Fruit fly (Drosophila melanogaster) whole organism, embryonic: Measurements from ENCODE around the gene Vsp37A.

Experiments
- BEAF-32 ChIP-seq: fragments of 200-800 bp; sonication (Bioruptor generic); optimal IDR thresholded peaks from 3 replicates; lab custom pipeline; 2017; ENCODE audit warnings: missing biosample characterization, missing genetic modification characterization, mild to moderate bottlenecking, moderate library complexity, missing genetic modification reagents
- CG1024 ChIP-seq: fragments of 200-800 bp; sonication (Bioruptor generic); IDR thresholded peaks from 2 replicates; pipeline ENCODE4 v1.3.6; 2022; ENCODE audit warnings: missing biosample characterization, missing genetic modification characterization
- CG10366 ChIP-seq: fragments of 200-800 bp; sonication (Bioruptor generic); IDR thresholded peaks from 2 replicates; pipeline ENCODE4 v1.3.6; 2022; ENCODE audit warnings: missing biosample characterization, missing genetic modification characterization
- CG10431 ChIP-seq: fragments of 200-800 bp; sonication (Bioruptor generic); optimal IDR thresholded peaks from 3 replicates; lab custom pipeline; 2018; ENCODE audit warnings: missing biosample characterization, mild to moderate bottlenecking, missing genetic modification characterization
- CG11247 ChIP-seq: fragments of 200-800 bp; sonication (Bioruptor generic); IDR thresholded peaks from 2 replicates; pipeline ENCODE4 v1.3.6; 2022; ENCODE audit warnings: missing biosample characterization, missing genetic modification characterization
- CG12155 ChIP-seq: fragments of 200-800 bp; sonication (Bioruptor generic); optimal IDR thresholded peaks from 3 replicates; lab custom pipeline; 2016; ENCODE audit warnings: missing biosample characterization, missing genetic modification characterization
- CG12769 ChIP-seq: fragments of 200-800 bp; sonication (Bioruptor generic); optimal IDR thresholded peaks from 2 replicates; lab custom pipeline; 2019; ENCODE audit warnings: missing biosample characterization, mild to moderate bottlenecking, missing genetic modification characterization, moderate library complexity
- CG13624 ChIP-seq: fragments of 200-800 bp; sonication (Bioruptor generic); optimal IDR thresholded peaks from 2 replicates; lab custom pipeline; 2016; ENCODE audit warnings: missing biosample characterization, missing genetic modification characterization
- CG14860 ChIP-seq: fragments of 200-800 bp; sonication (Bioruptor generic); IDR thresholded peaks from 3 replicates; pipeline ENCODE4 v1.3.6; 2022; ENCODE audit warnings: missing biosample characterization, missing genetic modification characterization; ENCODE audit not compliant: partially characterized antibody
- CG15073 ChIP-seq: fragments of 200-800 bp; sonication (Bioruptor generic); optimal IDR thresholded peaks from 2 replicates; lab custom pipeline; 2016; ENCODE audit warnings: missing biosample characterization, missing genetic modification characterization
- CG15601 ChIP-seq: fragments of 200-800 bp; sonication (Bioruptor generic); optimal IDR thresholded peaks from 3 replicates; lab custom pipeline; 2019; ENCODE audit warnings: missing biosample characterization, mild to moderate bottlenecking, missing genetic modification characterization, moderate library complexity
- CG18011 ChIP-seq: fragments of 200-800 bp; sonication (Bioruptor generic); optimal IDR thresholded peaks from 2 replicates; lab custom pipeline; 2017; ENCODE audit warnings: missing biosample characterization, missing genetic modification characterization, mild to moderate bottlenecking, moderate library complexity, missing genotype
- CG18476 ChIP-seq: fragments of 200-800 bp; sonication (Bioruptor generic); optimal IDR thresholded peaks from 2 replicates; lab custom pipeline; 2016; ENCODE audit warnings: missing biosample characterization, mild to moderate bottlenecking, missing genetic modification characterization
- CG2120 ChIP-seq: fragments of 200-800 bp; sonication (Bioruptor generic); optimal IDR thresholded peaks from 3 replicates; lab custom pipeline; 2016; ENCODE audit warnings: missing biosample characterization, missing genetic modification characterization
- CG31224 ChIP-seq: fragments of 200-800 bp; sonication (Bioruptor generic); IDR thresholded peaks from 2 replicates; pipeline ENCODE4 v1.3.6; 2022; ENCODE audit warnings: missing biosample characterization, missing genetic modification characterization
- CG4707 ChIP-seq: fragments of 200-800 bp; sonication (Bioruptor generic); optimal IDR thresholded peaks from 2 replicates; lab custom pipeline; 2018; ENCODE audit warnings: missing biosample characterization, mild to moderate bottlenecking, missing genetic modification characterization, moderate library complexity
- CG6683 ChIP-seq: fragments of 200-800 bp; sonication (Bioruptor generic); optimal IDR thresholded peaks from 2 replicates; lab custom pipeline; 2017; ENCODE audit warnings: missing biosample characterization, mild to moderate bottlenecking, missing genetic modification characterization, missing genetic modification reagents
- CG7839 ChIP-seq: fragments of 200-800 bp; sonication (Bioruptor generic); optimal IDR thresholded peaks from 3 replicates; lab custom pipeline; 2018; ENCODE audit warnings: missing biosample characterization, mild to moderate bottlenecking, missing genetic modification characterization, moderate library complexity
- CG8478 ChIP-seq: fragments of >200 bp; optimal IDR thresholded peaks from 2 replicates; lab custom pipeline; 2018
- CG8765 ChIP-seq: fragments of 200-800 bp; sonication (Bioruptor generic); IDR thresholded peaks from 2 replicates; pipeline ENCODE4 v1.3.6; 2022; ENCODE audit warnings: missing biosample characterization, missing genetic modification characterization
- CG9932 ChIP-seq: fragments of 200-800 bp; sonication (Bioruptor generic); IDR thresholded peaks from 2 replicates; pipeline ENCODE4 v1.3.6; 2022; ENCODE audit warnings: missing biosample characterization, missing genetic modification characterization
- Chrac-16 ChIP-seq: fragments of 200-800 bp; sonication (Bioruptor generic); optimal IDR thresholded peaks from 3 replicates; lab custom pipeline; 2016; ENCODE audit warnings: missing biosample characterization, missing genetic modification characterization
- CrebB ChIP-seq: fragments of 200-800 bp; sonication (Bioruptor generic); optimal IDR thresholded peaks from 3 replicates; lab custom pipeline; 2018; ENCODE audit warnings: missing biosample characterization, mild to moderate bottlenecking, missing genetic modification characterization
- Deaf1 ChIP-seq: fragments of 200-800 bp; optimal IDR thresholded peaks from 3 replicates; lab custom pipeline; 2019; ENCODE audit warnings: missing biosample characterization, mild to moderate bottlenecking, missing genetic modification characterization, moderate library complexity
- Hmx ChIP-seq: fragments of 200-800 bp; sonication (Bioruptor generic); optimal IDR thresholded peaks from 2 replicates; lab custom pipeline; 2016; ENCODE audit warnings: missing biosample characterization, missing genetic modification characterization
- Hr3 ChIP-seq: fragments of 200-800 bp; sonication (Bioruptor generic); optimal IDR thresholded peaks from 3 replicates; lab custom pipeline; 2016; ENCODE audit warnings: missing biosample characterization, missing genetic modification characterization
- Nf-YC ChIP-seq: fragments of 200-800 bp; optimal IDR thresholded peaks from 3 replicates; lab custom pipeline; 2019; ENCODE audit warnings: missing biosample characterization, mild to moderate bottlenecking, missing genetic modification characterization, moderate library complexity
- Rfx ChIP-seq: fragments of 200-800 bp; sonication (Bioruptor generic); IDR thresholded peaks from 2 replicates; pipeline ENCODE4 v1.3.6; 2022; ENCODE audit warnings: missing biosample characterization, missing genetic modification characterization
- Rx ChIP-seq: fragments of 200-800 bp; sonication (Bioruptor generic); IDR thresholded peaks from 2 replicates; pipeline ENCODE4 v1.3.6; 2022; ENCODE audit warnings: missing biosample characterization, missing genetic modification characterization
- Usf ChIP-seq: fragments of 200-800 bp; sonication (Bioruptor generic); optimal IDR thresholded peaks from 2 replicates; lab custom pipeline; 2017; ENCODE audit warnings: missing genotype, missing biosample characterization, missing genetic modification characterization
- ase ChIP-seq: fragments of 200-800 bp; sonication (Bioruptor generic); IDR thresholded peaks from 3 replicates; pipeline ENCODE4 v1.3.6; 2022; ENCODE audit warnings: missing biosample characterization, missing genetic modification characterization
- ato ChIP-seq: fragments of 200-800 bp; sonication (Bioruptor generic); IDR thresholded peaks from 2 replicates; pipeline ENCODE4 v1.3.6; 2022; ENCODE audit warnings: missing biosample characterization, missing genetic modification characterization; ENCODE audit not compliant: partially characterized antibody
- bbx ChIP-seq: fragments of 200-800 bp; sonication (Bioruptor generic); IDR thresholded peaks from 2 replicates; pipeline ENCODE4 v1.3.6; 2022; ENCODE audit warnings: missing biosample characterization, missing genetic modification characterization; ENCODE audit not compliant: partially characterized antibody
- crol ChIP-seq: fragments of 200-800 bp; sonication (Bioruptor generic); IDR thresholded peaks from 2 replicates; pipeline ENCODE4 v1.3.6; 2022; ENCODE audit warnings: missing biosample characterization, missing genetic modification characterization
- da ChIP-seq: fragments of 200-800 bp; sonication (Bioruptor generic); optimal IDR thresholded peaks from 2 replicates; lab custom pipeline; 2016; ENCODE audit warnings: missing biosample characterization, missing genetic modification characterization
- dmrt11E ChIP-seq: fragments of 200-800 bp; sonication (Bioruptor generic); optimal IDR thresholded peaks from 3 replicates; lab custom pipeline; 2018; ENCODE audit warnings: missing biosample characterization, mild to moderate bottlenecking, missing genetic modification characterization, moderate library complexity
- dmrt99B ChIP-seq: fragments of 200-800 bp; sonication (Bioruptor generic); optimal IDR thresholded peaks from 2 replicates; lab custom pipeline; 2018; ENCODE audit warnings: missing biosample characterization, mild to moderate bottlenecking, missing genetic modification characterization, moderate library complexity
- eve ChIP-seq, 2 experiments: fragments of >200 bp; optimal IDR thresholded peaks; 2 replicates each; lab custom pipeline; 2017; ENCODE audit warnings: missing biosample characterization in 2 of 2, missing genetic modification characterization in 2 of 2
- ftz-f1 ChIP-seq: fragments of 200-800 bp; sonication (Bioruptor generic); optimal IDR thresholded peaks from 2 replicates; lab custom pipeline; 2016; ENCODE audit warnings: missing biosample characterization, missing genetic modification characterization
- gfzf ChIP-seq: fragments of 200-800 bp; sonication (Bioruptor generic); optimal IDR thresholded peaks from 2 replicates; lab custom pipeline; 2016; ENCODE audit warnings: missing biosample characterization, mild to moderate bottlenecking, missing genetic modification characterization, moderate library complexity
- ham ChIP-seq: fragments of 200-800 bp; sonication (Bioruptor generic); IDR thresholded peaks from 2 replicates; pipeline ENCODE4 v1.3.6; 2022; ENCODE audit warnings: missing biosample characterization, missing genetic modification characterization
- inv ChIP-seq: fragments of 200-800 bp; sonication (Bioruptor generic); IDR thresholded peaks from 2 replicates; pipeline ENCODE4 v1.3.6; 2022; ENCODE audit warnings: missing biosample characterization, missing genetic modification characterization; ENCODE audit not compliant: partially characterized antibody
- lilli ChIP-seq: fragments of 200-800 bp; sonication (Bioruptor generic); optimal IDR thresholded peaks from 3 replicates; lab custom pipeline; 2016; ENCODE audit warnings: missing biosample characterization, missing genetic modification characterization
- maf-S ChIP-seq: fragments of 200-800 bp; sonication (Bioruptor generic); optimal IDR thresholded peaks from 2 replicates; lab custom pipeline; 2016; ENCODE audit warnings: missing biosample characterization, missing genetic modification characterization
- mam ChIP-seq: fragments of 200-800 bp; sonication (Bioruptor generic); optimal IDR thresholded peaks from 3 replicates; lab custom pipeline; 2016; ENCODE audit warnings: missing biosample characterization, missing genetic modification characterization
- oc ChIP-seq: fragments of 200-800 bp; sonication (Bioruptor generic); optimal IDR thresholded peaks from 2 replicates; lab custom pipeline; 2018; ENCODE audit warnings: missing biosample characterization, mild to moderate bottlenecking, missing genetic modification characterization, moderate library complexity
- onecut ChIP-seq: fragments of 200-800 bp; sonication (Bioruptor generic); IDR thresholded peaks from 2 replicates; pipeline ENCODE4 v1.3.6; 2022; ENCODE audit warnings: missing biosample characterization, missing genetic modification characterization
- run ChIP-seq: fragments of 200-800 bp; sonication (Bioruptor generic); optimal IDR thresholded peaks from 3 replicates; lab custom pipeline; 2018; ENCODE audit warnings: missing biosample characterization, mild to moderate bottlenecking, missing genetic modification characterization
- sim ChIP-seq: fragments of 200-800 bp; sonication (Bioruptor generic); IDR thresholded peaks from 2 replicates; pipeline ENCODE4 v1.3.6; 2022; ENCODE audit warnings: missing biosample characterization, missing genetic modification characterization
- tap ChIP-seq: fragments of 200-800 bp; optimal IDR thresholded peaks from 3 replicates; lab custom pipeline; 2019; ENCODE audit warnings: missing biosample characterization, mild to moderate bottlenecking, missing genetic modification characterization, moderate library complexity
- unpg ChIP-seq: fragments of 200-800 bp; sonication (Bioruptor generic); optimal IDR thresholded peaks from 3 replicates; lab custom pipeline; 2018; ENCODE audit warnings: missing biosample characterization, mild to moderate bottlenecking, missing genetic modification characterization, moderate library complexity
- vvl ChIP-seq: fragments of 200-800 bp; sonication (Bioruptor generic); IDR thresholded peaks from 2 replicates; pipeline ENCODE4 v1.3.6; 2022; ENCODE audit warnings: missing biosample characterization, missing genetic modification characterization
- wor ChIP-seq: fragments of 200-800 bp; sonication (Bioruptor generic); IDR thresholded peaks from 2 replicates; pipeline ENCODE4 v1.3.6; 2022; ENCODE audit warnings: missing biosample characterization, missing genetic modification characterization

Gene Vsp37A

DNA sequence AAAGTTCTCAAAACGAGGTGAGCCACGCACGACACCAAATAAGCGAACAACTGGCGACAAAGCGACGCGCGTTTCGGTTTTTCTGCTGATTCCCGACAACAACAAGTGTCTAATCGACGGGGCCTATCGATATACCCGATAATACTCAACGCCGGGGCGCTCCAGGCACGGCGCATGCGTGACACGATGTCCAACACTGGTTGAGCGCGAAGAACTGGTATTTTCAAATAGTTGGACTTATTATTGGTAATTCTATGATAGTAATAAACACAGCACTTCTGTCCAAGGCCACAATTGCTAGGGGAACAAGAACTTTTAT, 3.9 kb upstream of the Vsp37A start (continued):
- TF ChIP-seq da (GFP tag; lab: Kevin White, UChicago) (no peak), Deaf1 (peak; percentile 62), CG18476 (no peak), maf-S (GFP tag; lab: Kevin White, UChicago) (no peak), CG12155 (no peak), dmrt11E (no peak), run (tag; lab: Kevin White, UChicago) (no peak), CG9932 (GFP tag; lab: Robert Waterston, UW) (peak; percentile 48), unpg (no peak), ato (GFP tag; lab: Robert Waterston, UW) (peak; percentile 74), gfzf (GFP tag; lab: Kevin White, UChicago) (peak; percentile 37), ftz-f1 (peak; percentile 3), Rx (GFP tag; lab: Robert Waterston, UW) (no peak), ham (GFP tag; lab: Robert Waterston, UW) (no peak), Usf (GFP tag; lab: Kevin White, UChicago) (no peak), CG12769 (tag; lab: Kevin White, UChicago) (peak; percentile 61), wor (GFP tag; lab: Robert Waterston, UW) (no peak), CG8765 (GFP tag; lab: Robert Waterston, UW) (no peak), Chrac-16 (GFP tag; lab: Kevin White, UChicago) (no peak), CG11247 (GFP tag; lab: Robert Waterston, UW) (no peak), CG10431 (no peak), bbx (peak; percentile 88), lilli (peak; percentile 42), BEAF-32 (GFP tag; lab: Kevin White, UChicago) (peak; percentile 84), CG4707 (GFP tag; lab: Kevin White, UChicago) (no peak), Hmx (GFP tag; lab: Kevin White, UChicago) (no peak), oc (tag; lab: Kevin White, UChicago) (no peak), CG15601 (tag; lab: Kevin White, UChicago) (no peak), Rfx (GFP tag; lab: Robert Waterston, UW) (peak; percentile 50), dmrt99B (tag; lab: Kevin White, UChicago) (no peak), CG15073 (GFP tag; lab: Kevin White, UChicago) (no peak), CG2120 (GFP tag; lab: Kevin White, UChicago) (peak; percentile 15), Nf-YC (no peak), CG8478 (lab: Kevin White, UChicago) (no peak), CG18011 (GFP tag; lab: Kevin White, UChicago) (no peak), mam (GFP tag; lab: Kevin White, UChicago) (no peak), ase (no peak), vvl (GFP tag; lab: Robert Waterston, UW) (no peak), CG6683 (GFP tag; lab: Kevin White, UChicago) (no peak), CG31224 (GFP tag; lab: Robert Waterston, UW) (no peak), CG10366 (GFP tag; lab: Robert Waterston, UW) (no peak), CG14860 (peak; percentile 53; the same call in 2 of the 3 replicates), crol (GFP tag; lab: Robert Waterston, UW) (no peak), CG7839 (tag; lab: Kevin White, UChicago) (no peak), sim (GFP tag; lab: Robert Waterston, UW) (no peak), inv (GFP tag; lab: Robert Waterston, UW) (peak; percentile 75), CG13624 (peak; percentile 26), CG1024 (GFP tag; lab: Robert Waterston, UW) (no peak), Hr3 (GFP tag; lab: Kevin White, UChicago) (no peak), tap (tag; lab: Kevin White, UChicago) (no peak), CrebB (no peak), onecut (GFP tag; lab: Robert Waterston, UW) (no peak), eve (GFP tag; optimal IDR thresholded peaks at IDR 0.05; lab: Kevin White, UChicago) (no peak)
